Fruit fly (Drosophila melanogaster) whole organism, adult: ENCODE data around the gene exex.
A peak's percentile ranks its signal among the peaks of the same experiment; 100 is the strongest.

Experiments
- CG11617 ChIP-seq: fragments of 200-800 bp; sonication (Bioruptor generic); optimal IDR thresholded peaks from 2 replicates; lab custom pipeline; 2017; ENCODE audit warnings: mild to moderate bottlenecking, missing biosample characterization, missing genetic modification reagents, missing genetic modification characterization
- CG12768 ChIP-seq: fragments of 200-800 bp; sonication (Bioruptor generic); optimal IDR thresholded peaks from 2 replicates; lab custom pipeline; 2017; ENCODE audit warnings: missing biosample characterization, missing genetic modification characterization, mild to moderate bottlenecking, moderate library complexity, missing genetic modification reagents
- CG14711 ChIP-seq: fragments of 200-800 bp; sonication (Bioruptor generic); optimal IDR thresholded peaks from 2 replicates; lab custom pipeline; 2018; ENCODE audit warnings: missing biosample characterization, mild to moderate bottlenecking, missing genetic modification characterization, moderate library complexity
- CG1620 ChIP-seq: fragments of 200-800 bp; sonication (Bioruptor generic); optimal IDR thresholded peaks from 2 replicates; lab custom pipeline; 2016; ENCODE audit warnings: missing biosample characterization, missing genetic modification characterization
- CG33017 ChIP-seq: fragments of 200-800 bp; sonication (Bioruptor generic); optimal IDR thresholded peaks from 2 replicates; lab custom pipeline; 2018; ENCODE audit warnings: missing biosample characterization, mild to moderate bottlenecking, missing genetic modification characterization, moderate library complexity
- CG5204 ChIP-seq: fragments of 200-800 bp; sonication (Bioruptor generic); optimal IDR thresholded peaks from 2 replicates; lab custom pipeline; 2016; ENCODE audit warnings: missing biosample characterization, missing genetic modification characterization
- CG7045 ChIP-seq: fragments of 200-800 bp; sonication (Bioruptor generic); optimal IDR thresholded peaks from 2 replicates; lab custom pipeline; 2017; ENCODE audit warnings: missing biosample characterization, mild to moderate bottlenecking, missing genetic modification characterization
- CG7101 ChIP-seq: fragments of 200-800 bp; sonication (Bioruptor generic); optimal IDR thresholded peaks from 2 replicates; lab custom pipeline; 2018; ENCODE audit warnings: missing biosample characterization, mild to moderate bottlenecking, missing genetic modification characterization, moderate library complexity
- Clk ChIP-seq: fragments of 200-800 bp; sonication (Bioruptor generic); optimal IDR thresholded peaks from 2 replicates; lab custom pipeline; 2017; ENCODE audit warnings: missing biosample characterization, missing genetic modification characterization
- Crg-1 ChIP-seq: fragments of 200-800 bp; sonication (Bioruptor generic); optimal IDR thresholded peaks from 2 replicates; lab custom pipeline; 2016; ENCODE audit warnings: missing biosample characterization, missing genetic modification characterization
- Hr96 ChIP-seq: fragments of 200-800 bp; sonication (Bioruptor generic); optimal IDR thresholded peaks from 2 replicates; lab custom pipeline; 2016; ENCODE audit warnings: missing biosample characterization, missing genetic modification characterization
- Mnt ChIP-seq: fragments of 200-800 bp; sonication (Bioruptor generic); optimal IDR thresholded peaks from 2 replicates; lab custom pipeline; 2016; ENCODE audit warnings: missing biosample characterization, mild to moderate bottlenecking, missing genetic modification characterization
- bab1 ChIP-seq: fragments of 200-800 bp; sonication (Bioruptor generic); optimal IDR thresholded peaks from 3 replicates; lab custom pipeline; 2019; ENCODE audit warnings: missing biosample characterization, mild to moderate bottlenecking, missing genetic modification characterization, moderate library complexity
- cic ChIP-seq: fragments of 200-800 bp; sonication (Bioruptor generic); optimal IDR thresholded peaks from 2 replicates; lab custom pipeline; 2017; ENCODE audit warnings: missing biosample characterization, mild to moderate bottlenecking, missing genetic modification characterization, moderate library complexity
- cnc ChIP-seq, 2 experiments: fragments of >200 bp; optimal IDR thresholded peaks; 2 replicates each; lab custom pipeline; 2017
- kay ChIP-seq: fragments of 200-800 bp; sonication (Bioruptor generic); peaks from one replicate; lab custom pipeline; 2016; ENCODE audit warnings: missing biosample characterization, missing genetic modification characterization, borderline replicate concordance
- ovo ChIP-seq: fragments of 200-800 bp; sonication (Bioruptor generic); optimal IDR thresholded peaks from 2 replicates; lab custom pipeline; 2016; ENCODE audit warnings: missing biosample characterization, missing genetic modification characterization
- pad ChIP-seq: fragments of 200-800 bp; sonication (Bioruptor generic); optimal IDR thresholded peaks from 3 replicates; lab custom pipeline; 2017; ENCODE audit warnings: missing biosample characterization, missing genetic modification characterization, mild to moderate bottlenecking, moderate library complexity, missing genetic modification reagents
- tj ChIP-seq: fragments of 200-800 bp; sonication (Bioruptor generic); optimal IDR thresholded peaks from 3 replicates; lab custom pipeline; 2017; ENCODE audit warnings: missing biosample characterization, mild to moderate bottlenecking, missing genetic modification characterization, moderate library complexity
- toe ChIP-seq: fragments of 200-800 bp; sonication (Bioruptor generic); optimal IDR thresholded peaks from 2 replicates; lab custom pipeline; 2016; ENCODE audit warnings: missing biosample characterization, missing genetic modification characterization

exex gene

DNA sequence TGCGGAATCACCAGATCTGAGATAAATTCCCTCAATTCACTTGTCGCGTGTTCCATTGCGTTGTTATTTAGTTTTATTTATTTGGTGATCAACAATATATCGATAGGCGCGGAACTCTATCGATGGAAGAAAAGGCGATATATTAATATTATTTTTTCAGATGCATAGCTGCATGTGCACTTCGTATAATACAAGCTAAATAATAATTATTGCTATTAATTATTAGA is 30.5 kb downstream of the exex start, which contains the start of gene Pop4:
Gene Pop4 (minus strand): TSS at position 101 of the 227 bp plus-strand sequence.
- TF ChIP-seq Clk (no peak), CG1620 (GFP tag; lab: Kevin White, UChicago) (no peak), kay (no peak), bab1 (no peak), pad (no peak), CG5204 (GFP tag; lab: Kevin White, UChicago) (no peak), CG14711 (tag; lab: Kevin White, UChicago) (no peak), cnc (optimal IDR thresholded peaks at IDR 0.05; lab: Kevin White, UChicago) (no peak), Crg-1 (no peak), toe (GFP tag; lab: Kevin White, UChicago) (no peak), CG11617 (no peak), CG33017 (tag; lab: Kevin White, UChicago) (no peak), Mnt (GFP tag; lab: Kevin White, UChicago) (no peak), cic (GFP tag; lab: Kevin White, UChicago) (no peak), tj (no peak), ovo (no peak), CG7045 (GFP tag; lab: Kevin White, UChicago) (no peak)

DNA sequence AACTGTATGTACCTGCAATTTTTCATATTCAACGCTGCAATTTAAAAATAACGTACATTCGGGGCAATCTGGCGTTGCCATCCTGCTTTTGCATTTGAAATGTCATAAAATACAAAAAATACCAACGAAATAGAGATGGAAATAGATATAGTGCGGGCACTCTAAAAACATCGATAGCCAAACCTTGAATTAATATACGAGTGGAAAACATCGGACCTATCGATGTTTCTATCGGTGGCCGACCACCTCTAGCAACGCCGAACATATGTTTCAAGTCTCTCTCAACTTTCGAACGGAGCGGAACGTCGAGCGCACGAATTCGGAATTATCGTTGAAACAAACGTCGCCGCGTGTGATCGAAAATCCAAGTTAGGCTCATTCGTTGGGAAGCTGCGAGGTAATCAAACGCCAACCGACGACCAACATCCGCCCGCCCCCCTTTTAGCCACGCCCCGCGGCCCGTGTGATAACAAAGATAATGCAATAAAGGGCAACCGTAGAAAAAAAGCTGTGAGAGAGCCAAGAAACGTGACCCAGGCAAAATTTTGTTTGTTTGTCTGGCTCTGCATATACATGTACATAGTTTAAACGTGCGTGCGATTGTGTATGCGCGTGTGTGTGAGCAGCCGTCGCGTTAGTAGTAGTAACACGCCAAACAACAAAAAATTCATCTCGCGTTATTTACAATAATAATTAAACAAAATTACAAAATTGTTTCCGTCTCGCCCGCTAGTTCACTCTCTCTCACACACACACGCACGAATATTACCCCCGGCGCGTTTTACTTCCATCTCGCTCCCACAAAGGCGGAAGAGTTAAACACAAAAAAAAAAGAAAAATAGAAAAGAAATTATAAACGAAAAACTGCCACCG is 31.0 kb downstream of the exex start, which contains the start of gene nmo:
Gene nmo (plus strand): TSS at position 270 of the 873 bp plus-strand sequence.
- TF ChIP-seq CG7045 (GFP tag; lab: Kevin White, UChicago) (no peak), bab1 (peak; percentile 69), CG14711 (tag; lab: Kevin White, UChicago) (peak; percentile 15), pad (peak; percentile 9), CG33017 (tag; lab: Kevin White, UChicago) (peak; percentile 37), toe (GFP tag; lab: Kevin White, UChicago) (peak; percentile 55), Hr96 (GFP tag; lab: Kevin White, UChicago) (no peak), cic (GFP tag; lab: Kevin White, UChicago) (peak; percentile 69), CG12768 (GFP tag; lab: Kevin White, UChicago) (peak; percentile 59), ovo (no peak), CG5204 (GFP tag; lab: Kevin White, UChicago) (no peak), Mnt (GFP tag; lab: Kevin White, UChicago) (peak; percentile 65), tj (peak; percentile 54)

DNA sequence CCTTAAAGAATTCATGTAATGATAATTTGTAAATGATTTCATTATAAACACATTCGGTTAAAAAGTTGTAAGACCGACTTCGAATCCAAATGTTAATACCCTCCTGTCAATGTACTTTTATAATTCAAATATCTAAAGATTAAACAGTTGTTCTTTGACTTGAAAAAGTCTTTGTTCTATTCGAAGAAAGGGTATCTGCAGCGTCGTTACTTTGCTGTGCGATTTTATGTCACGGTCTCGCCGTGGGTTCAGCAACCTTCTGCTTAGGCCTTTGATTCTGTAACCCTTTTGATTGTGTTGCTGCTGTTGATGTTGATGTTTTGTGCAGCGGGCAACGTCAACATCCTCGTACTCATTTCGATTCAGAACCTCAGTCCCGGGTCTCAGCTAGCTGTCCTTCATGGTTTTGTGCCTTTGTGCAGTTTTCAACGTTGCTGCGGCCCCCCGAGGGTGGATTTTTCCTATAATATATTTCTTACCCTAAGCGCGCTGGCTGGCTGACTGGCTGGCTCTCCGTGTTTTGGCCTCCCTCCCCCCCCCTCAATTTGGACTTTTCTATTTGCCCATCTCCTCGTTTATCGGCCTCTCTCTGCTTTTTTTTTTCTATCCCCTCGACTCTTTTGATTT is 33.4 kb downstream of the exex start:
- no peak for TF ChIP-seq CG5204 (GFP tag; lab: Kevin White, UChicago)
- no peak for TF ChIP-seq CG7045 (GFP tag; lab: Kevin White, UChicago)
- TF ChIP-seq toe (GFP tag; lab: Kevin White, UChicago), result no peak
- TF ChIP-seq Crg-1, result no peak
- no peak for TF ChIP-seq kay
- TF ChIP-seq Mnt (GFP tag; lab: Kevin White, UChicago), result no peak
- no peak for TF ChIP-seq CG7101 (tag; lab: Kevin White, UChicago)
- TF ChIP-seq CG33017 (tag; lab: Kevin White, UChicago), result no peak

- TF ChIP-seq CG11617 (no peak), CG1620 (GFP tag; lab: Kevin White, UChicago) (no peak), CG5204 (GFP tag; lab: Kevin White, UChicago) (no peak), Hr96 (GFP tag; lab: Kevin White, UChicago) (no peak), CG7101 (tag; lab: Kevin White, UChicago) (no peak), kay (no peak), Crg-1 (no peak)
These were observed 34.0 kb downstream of the exex start for dm6 chr3L:7981956-7982355.

dm6 chr3L:7983602-7984223 is 35.7 kb downstream of the exex start:
- TF ChIP-seq CG5204 (GFP tag; lab: Kevin White, UChicago), result no peak
- TF ChIP-seq cnc (optimal IDR thresholded peaks at IDR 0.05; lab: Kevin White, UChicago), result no peak
- no peak for TF ChIP-seq cic (GFP tag; lab: Kevin White, UChicago)
- no peak for TF ChIP-seq CG7045 (GFP tag; lab: Kevin White, UChicago)
- no peak for TF ChIP-seq CG1620 (GFP tag; lab: Kevin White, UChicago)
- TF ChIP-seq ovo, result no peak
- TF ChIP-seq tj, result no peak
- TF ChIP-seq Mnt (GFP tag; lab: Kevin White, UChicago), result no peak
- no peak for TF ChIP-seq CG14711 (tag; lab: Kevin White, UChicago)
- TF ChIP-seq toe (GFP tag; lab: Kevin White, UChicago), result no peak

DNA sequence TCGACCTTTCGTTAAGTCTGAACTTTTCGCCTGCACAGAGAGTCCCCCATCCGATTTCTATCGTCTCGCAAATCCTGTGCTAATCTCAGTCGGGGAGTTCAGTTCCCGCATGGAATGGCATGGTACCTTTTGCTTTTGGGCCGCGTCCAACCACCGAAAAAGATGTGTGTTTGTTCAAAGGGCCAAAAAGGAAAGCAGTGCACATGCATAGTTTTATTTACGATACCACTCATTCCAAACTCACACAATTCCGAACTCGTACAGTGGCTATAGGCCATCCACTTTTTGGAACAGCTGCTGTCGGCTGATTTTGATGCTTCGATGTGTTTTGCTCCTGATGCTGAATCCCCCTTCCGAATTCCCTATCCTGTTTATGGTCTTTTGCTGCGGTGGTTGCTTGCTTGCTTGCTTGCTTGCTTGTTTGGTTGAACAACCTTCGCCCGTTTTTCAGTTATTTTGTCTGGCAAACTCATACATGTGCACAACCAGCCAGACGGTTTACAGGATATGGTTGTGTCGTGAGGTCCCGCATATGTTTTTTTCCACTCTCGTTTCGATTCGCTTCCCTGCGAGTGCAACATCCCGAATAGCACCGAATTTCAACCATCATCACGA is 36.7 kb downstream of the exex start:
- TF ChIP-seq tj, result no peak
- no peak for TF ChIP-seq CG5204 (GFP tag; lab: Kevin White, UChicago)
- no peak for TF ChIP-seq CG1620 (GFP tag; lab: Kevin White, UChicago)
- no peak for TF ChIP-seq Clk
- no peak for TF ChIP-seq cic (GFP tag; lab: Kevin White, UChicago)
